Fruit fly (Drosophila melanogaster) whole organism, prepupa: ENCODE measurements around the gene CG13047.

ENCODE experiments used
- Blimp-1 ChIP-seq: fragments of 200-800 bp; sonication (Bioruptor generic); optimal IDR thresholded peaks from 3 replicates; lab custom pipeline; 2017; ENCODE audit warnings: missing biosample characterization, missing genetic modification characterization, mild to moderate bottlenecking, moderate library complexity, missing genetic modification reagents
- CG10631 ChIP-seq: fragments of 200-800 bp; sonication (Bioruptor generic); optimal IDR thresholded peaks from 2 replicates; lab custom pipeline; 2016; ENCODE audit warnings: missing biosample characterization, missing genetic modification characterization
- CG10669 ChIP-seq: fragments of 200-800 bp; sonication (Bioruptor generic); optimal IDR thresholded peaks from 3 replicates; lab custom pipeline; 2018; ENCODE audit warnings: missing biosample characterization, mild to moderate bottlenecking, missing genetic modification characterization, moderate library complexity
- CG11294 ChIP-seq: fragments of 200-800 bp; sonication (Bioruptor generic); IDR thresholded peaks from 2 replicates; pipeline ENCODE4 v1.3.6; 2022; ENCODE audit warnings: missing biosample characterization, missing genetic modification characterization
- CG11762 ChIP-seq: fragments of 200-800 bp; sonication (Bioruptor generic); optimal IDR thresholded peaks from 3 replicates; lab custom pipeline; 2016; ENCODE audit warnings: missing biosample characterization, missing genetic modification characterization; ENCODE audit not compliant: insufficient read depth
- CG11902 ChIP-seq: fragments of 200-800 bp; sonication (Bioruptor generic); optimal IDR thresholded peaks from 3 replicates; lab custom pipeline; 2016; ENCODE audit warnings: missing biosample characterization, missing genetic modification characterization
- CG15336 ChIP-seq: fragments of 200-800 bp; sonication (Bioruptor generic); IDR thresholded peaks from 2 replicates; pipeline ENCODE4 v1.3.6; 2022; ENCODE audit warnings: missing biosample characterization, missing genetic modification characterization
- CG1621 ChIP-seq: fragments of 200-800 bp; sonication (Bioruptor generic); optimal IDR thresholded peaks from 3 replicates; lab custom pipeline; 2018; ENCODE audit warnings: missing biosample characterization, mild to moderate bottlenecking, missing genetic modification characterization
- CG16779 ChIP-seq: fragments of 200-800 bp; sonication (Bioruptor generic); optimal IDR thresholded peaks from 3 replicates; lab custom pipeline; 2017; ENCODE audit warnings: missing biosample characterization, mild to moderate bottlenecking, missing genetic modification characterization
- CG3032 ChIP-seq: fragments of 200-800 bp; optimal IDR thresholded peaks from 2 replicates; lab custom pipeline; 2019; ENCODE audit warnings: missing biosample characterization, mild to moderate bottlenecking, missing genetic modification characterization, moderate library complexity
- CG31627 ChIP-seq: fragments of 200-800 bp; sonication (Bioruptor generic); optimal IDR thresholded peaks from 3 replicates; lab custom pipeline; 2016; ENCODE audit warnings: missing biosample characterization, missing genetic modification characterization
- CG32006 ChIP-seq: fragments of 200-800 bp; sonication (Bioruptor generic); optimal IDR thresholded peaks from 3 replicates; lab custom pipeline; 2017; ENCODE audit warnings: missing biosample characterization, mild to moderate bottlenecking, missing genetic modification characterization
- CG34406 ChIP-seq: fragments of 200-800 bp; sonication (Bioruptor generic); optimal IDR thresholded peaks from 3 replicates; lab custom pipeline; 2016; ENCODE audit warnings: missing biosample characterization, missing genetic modification characterization
- CG6163 ChIP-seq: fragments of 200-800 bp; sonication (Bioruptor generic); IDR thresholded peaks from 3 replicates; pipeline ENCODE4 v1.3.6; 2022; ENCODE audit warnings: missing biosample characterization, missing genetic modification characterization
- CG6792 ChIP-seq: fragments of 200-800 bp; sonication (Bioruptor generic); optimal IDR thresholded peaks from 3 replicates; lab custom pipeline; 2016; ENCODE audit warnings: missing biosample characterization, missing genetic modification characterization
- CG6808 ChIP-seq: fragments of 200-800 bp; sonication (Bioruptor generic); optimal IDR thresholded peaks from 3 replicates; lab custom pipeline; 2017; ENCODE audit warnings: missing biosample characterization, missing genetic modification characterization, mild to moderate bottlenecking, moderate library complexity, missing genetic modification reagents
- CG6854 ChIP-seq: fragments of 200-800 bp; sonication (Bioruptor generic); optimal IDR thresholded peaks from 2 replicates; lab custom pipeline; 2017; ENCODE audit warnings: missing biosample characterization, mild to moderate bottlenecking, missing genetic modification characterization
- CG7368 ChIP-seq: fragments of 200-800 bp; sonication (Bioruptor generic); optimal IDR thresholded peaks from 3 replicates; lab custom pipeline; 2016; ENCODE audit warnings: missing biosample characterization, missing genetic modification characterization
- CG8119 ChIP-seq: fragments of 200-800 bp; sonication (Bioruptor generic); IDR thresholded peaks from 3 replicates; pipeline ENCODE4 v1.3.6; 2022; ENCODE audit warnings: missing biosample characterization, missing genetic modification characterization
- CG8319 ChIP-seq: fragments of 200-800 bp; sonication (Bioruptor generic); optimal IDR thresholded peaks from 3 replicates; lab custom pipeline; 2016; ENCODE audit warnings: missing biosample characterization, missing genetic modification characterization
- CG8632 ChIP-seq: fragments of 200-800 bp; sonication (Bioruptor generic); optimal IDR thresholded peaks from 3 replicates; lab custom pipeline; 2016; ENCODE audit warnings: missing biosample characterization, missing genetic modification characterization
- CG9139 ChIP-seq: fragments of 200-800 bp; sonication (Bioruptor generic); optimal IDR thresholded peaks from 3 replicates; lab custom pipeline; 2017; ENCODE audit warnings: missing biosample characterization, mild to moderate bottlenecking, missing genetic modification characterization
- Eip75B ChIP-seq: fragments of 200-800 bp; sonication (Bioruptor generic); optimal IDR thresholded peaks from 3 replicates; lab custom pipeline; 2016; ENCODE audit warnings: missing biosample characterization, missing genetic modification characterization
- Eip78C ChIP-seq: fragments of 200-800 bp; sonication (Bioruptor generic); peaks from one replicate; lab custom pipeline; 2016; ENCODE audit warnings: missing biosample characterization, missing genetic modification characterization
- Eip93F ChIP-seq: fragments of 200-800 bp; sonication (Bioruptor generic); optimal IDR thresholded peaks from 2 replicates; lab custom pipeline; 2016; ENCODE audit warnings: missing biosample characterization, mild to moderate bottlenecking, missing genetic modification characterization
- Ets96B ChIP-seq: fragments of 200-800 bp; optimal IDR thresholded peaks from 2 replicates; lab custom pipeline; 2019; ENCODE audit warnings: missing biosample characterization, mild to moderate bottlenecking, missing genetic modification characterization, moderate library complexity
- Gug ChIP-seq: fragments of 200-800 bp; sonication (Bioruptor generic); IDR thresholded peaks from 2 replicates; pipeline ENCODE4 v1.3.6; 2022; ENCODE audit warnings: missing biosample characterization, missing genetic modification characterization
- Hr39 ChIP-seq: fragments of 200-800 bp; sonication (Bioruptor generic); optimal IDR thresholded peaks from 2 replicates; lab custom pipeline; 2016; ENCODE audit warnings: missing biosample characterization, missing genetic modification characterization
- Hr4 ChIP-seq: fragments of 200-800 bp; sonication (Bioruptor generic); optimal IDR thresholded peaks from 3 replicates; lab custom pipeline; 2016; ENCODE audit warnings: missing biosample characterization, missing genetic modification characterization
- Lpt ChIP-seq: fragments of 200-800 bp; sonication (Bioruptor generic); optimal IDR thresholded peaks from 3 replicates; lab custom pipeline; 2016; ENCODE audit warnings: missing biosample characterization, missing genetic modification characterization
- Met ChIP-seq: fragments of 200-800 bp; sonication (Bioruptor generic); optimal IDR thresholded peaks from 3 replicates; lab custom pipeline; 2016; ENCODE audit warnings: missing biosample characterization, missing genetic modification characterization
- Smox ChIP-seq: fragments of 200-800 bp; sonication (Bioruptor generic); optimal IDR thresholded peaks from 3 replicates; lab custom pipeline; 2016; ENCODE audit warnings: missing biosample characterization, missing genetic modification characterization
- Sox14 ChIP-seq: fragments of 200-800 bp; sonication (Bioruptor generic); optimal IDR thresholded peaks from 3 replicates; lab custom pipeline; 2016; ENCODE audit warnings: missing biosample characterization, missing genetic modification characterization
- Sox15 ChIP-seq: fragments of 200-800 bp; sonication (Bioruptor generic); optimal IDR thresholded peaks from 3 replicates; lab custom pipeline; 2016; ENCODE audit warnings: missing biosample characterization, missing genetic modification characterization
- achi ChIP-seq: fragments of 200-800 bp; sonication (Bioruptor generic); optimal IDR thresholded peaks from 3 replicates; lab custom pipeline; 2016; ENCODE audit warnings: missing biosample characterization, missing genetic modification characterization
- acj6 ChIP-seq: fragments of 200-800 bp; sonication (Bioruptor generic); optimal IDR thresholded peaks from 3 replicates; lab custom pipeline; 2016; ENCODE audit warnings: missing biosample characterization, missing genetic modification characterization
- dac ChIP-seq: fragments of 200-800 bp; sonication (Bioruptor generic); optimal IDR thresholded peaks from 2 replicates; lab custom pipeline; 2017; ENCODE audit warnings: missing biosample characterization, mild to moderate bottlenecking, missing genetic modification characterization
- dsx ChIP-seq: fragments of 200-800 bp; optimal IDR thresholded peaks from 3 replicates; lab custom pipeline; 2019; ENCODE audit warnings: missing biosample characterization, mild to moderate bottlenecking, missing genetic modification characterization, moderate library complexity; ENCODE audit not compliant: poor library complexity, severe bottlenecking
- eg ChIP-seq: fragments of 200-800 bp; sonication (Bioruptor generic); IDR thresholded peaks from 3 replicates; pipeline ENCODE4 v1.3.6; 2022; ENCODE audit warnings: missing biosample characterization, missing genetic modification characterization
- esn ChIP-seq: fragments of 200-800 bp; sonication (Bioruptor generic); optimal IDR thresholded peaks from 2 replicates; lab custom pipeline; 2016; ENCODE audit warnings: missing biosample characterization, mild to moderate bottlenecking, missing genetic modification characterization, moderate library complexity
- fd59A ChIP-seq: fragments of 200-800 bp; sonication (Bioruptor generic); optimal IDR thresholded peaks from 2 replicates; lab custom pipeline; 2017; ENCODE audit warnings: missing biosample characterization, mild to moderate bottlenecking, missing genetic modification characterization, missing genetic modification reagents
- fkh ChIP-seq: fragments of 200-800 bp; sonication (Bioruptor generic); optimal IDR thresholded peaks from 3 replicates; lab custom pipeline; 2017; ENCODE audit warnings: missing biosample characterization, mild to moderate bottlenecking, missing genetic modification characterization, moderate library complexity
- net ChIP-seq: fragments of 200-800 bp; sonication (Bioruptor generic); optimal IDR thresholded peaks from 3 replicates; lab custom pipeline; 2016; ENCODE audit warnings: missing biosample characterization, missing genetic modification characterization
- pdm3 ChIP-seq: fragments of 200-800 bp; sonication (Bioruptor generic); optimal IDR thresholded peaks from 3 replicates; lab custom pipeline; 2016; ENCODE audit warnings: missing biosample characterization, missing genetic modification characterization
- salr ChIP-seq, 2 experiments: fragments of 200-800 bp; sonication (Bioruptor generic); optimal IDR thresholded peaks; 3 replicates each; lab custom pipeline; 2016 to 2018; ENCODE audit warnings: missing biosample characterization in 2 of 2, missing genetic modification characterization in 2 of 2, mild to moderate bottlenecking in 1 of 2
- spab ChIP-seq: fragments of 200-800 bp; sonication (Bioruptor generic); optimal IDR thresholded peaks from 2 replicates; lab custom pipeline; 2017; ENCODE audit warnings: missing biosample characterization, mild to moderate bottlenecking, missing genetic modification characterization, missing genetic modification reagents
- ss ChIP-seq, 2 experiments: fragments of 200-800 bp; sonication (Bioruptor generic); optimal IDR thresholded peaks; 2 replicates in 1 of 2; 3 replicates in 1 of 2; lab custom pipeline; 2017 to 2018; ENCODE audit warnings: mild to moderate bottlenecking in 2 of 2, missing biosample characterization in 2 of 2, missing genetic modification characterization in 2 of 2, moderate library complexity in 1 of 2
- svp ChIP-seq: fragments of 200-800 bp; sonication (Bioruptor generic); peaks from one replicate; lab custom pipeline; 2016; ENCODE audit warnings: missing biosample characterization, missing genetic modification characterization
- vri ChIP-seq: fragments of 200-800 bp; sonication (Bioruptor generic); optimal IDR thresholded peaks from 3 replicates; lab custom pipeline; 2016; ENCODE audit warnings: missing biosample characterization, mild to moderate bottlenecking, missing genetic modification characterization

CG13047 gene

DNA sequence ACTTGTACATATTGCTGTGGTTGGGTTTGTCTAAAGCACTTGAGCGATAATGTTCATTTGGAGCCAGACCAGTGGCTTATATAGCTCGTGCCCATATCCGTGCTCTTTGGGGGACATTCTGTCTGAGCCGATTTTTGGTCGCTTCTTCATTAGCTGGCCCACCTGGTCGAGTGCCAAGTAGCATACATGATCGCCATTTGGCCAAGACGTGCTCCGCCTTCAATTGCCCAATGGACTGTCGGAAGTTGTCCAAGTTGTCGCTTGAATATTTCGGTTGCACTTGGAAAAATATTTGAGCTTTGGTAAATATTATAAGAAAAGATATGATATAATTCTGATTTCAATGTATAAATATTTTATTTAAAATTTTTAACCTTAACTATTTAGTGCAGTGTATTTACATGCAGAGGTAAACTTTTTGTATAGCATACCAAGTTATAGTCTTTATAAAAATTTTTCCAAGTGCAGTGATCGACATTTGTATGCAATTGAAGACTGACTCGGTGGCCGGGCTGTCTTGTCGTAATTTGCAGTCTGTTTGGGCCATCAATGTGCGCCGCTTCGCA is at the start of gene CG13047:
CG13047 (minus strand) TSS at position 51 of the 566 bp plus-strand sequence.
- TF ChIP-seq CG7368 (GFP tag; lab: Kevin White, UChicago), result no peak
- TF ChIP-seq CG11294, result no peak
- TF ChIP-seq CG6163 (GFP tag; lab: Robert Waterston, UW), result no peak
- TF ChIP-seq esn (GFP tag; lab: Kevin White, UChicago), result no peak
- TF ChIP-seq CG16779 (tag; lab: Kevin White, UChicago), result no peak
- TF ChIP-seq CG15336 (GFP tag; lab: Robert Waterston, UW), result 0 out of 2 replicates have a peak, but pooled peaks have one; percentile 26
- TF ChIP-seq CG6854 (GFP tag; lab: Kevin White, UChicago), result no peak
- TF ChIP-seq CG6792 (GFP tag; lab: Kevin White, UChicago), result no peak
- TF ChIP-seq pdm3 (GFP tag; lab: Kevin White, UChicago), result no peak
- no peak for TF ChIP-seq CG1621 (tag; lab: Kevin White, UChicago)
- no peak for TF ChIP-seq CG8119
- TF ChIP-seq CG34406 (GFP tag; lab: Kevin White, UChicago), result no peak
- TF ChIP-seq ss (GFP tag; optimal IDR thresholded peaks at IDR 0.05; lab: Kevin White, UChicago), result no peak
- TF ChIP-seq Eip78C (GFP tag; lab: Kevin White, UChicago), result peak; percentile 49
- no peak for TF ChIP-seq Hr39 (GFP tag; lab: Kevin White, UChicago)
- TF ChIP-seq CG11902, result no peak
- peak; percentile 10 for TF ChIP-seq CG10631
- peak; percentile 2 for TF ChIP-seq CG32006 (GFP tag; lab: Kevin White, UChicago)
- no peak for TF ChIP-seq CG31627 (GFP tag; lab: Kevin White, UChicago)
- TF ChIP-seq vri (GFP tag; lab: Kevin White, UChicago), result no peak
- TF ChIP-seq Sox14 (GFP tag; lab: Kevin White, UChicago), result no peak
- TF ChIP-seq Eip93F (GFP tag; lab: Kevin White, UChicago), result no peak
- TF ChIP-seq net, result no peak
- TF ChIP-seq CG3032 (tag; lab: Kevin White, UChicago), result peak; percentile 56
- no peak for TF ChIP-seq Smox
- TF ChIP-seq CG11762 (GFP tag; lab: Kevin White, UChicago), result no peak
- TF ChIP-seq Sox15 (GFP tag; lab: Kevin White, UChicago), result no peak
- peak; percentile 13 for TF ChIP-seq CG6808
- TF ChIP-seq Ets96B, result peak; percentile 37
- TF ChIP-seq spab, result no peak
- TF ChIP-seq acj6 (GFP tag; lab: Kevin White, UChicago), result peak; percentile 13
- no peak for TF ChIP-seq Eip75B
- TF ChIP-seq dsx, result no peak
- no peak for TF ChIP-seq Gug (GFP tag; lab: Robert Waterston, UW)
- no peak for TF ChIP-seq achi
- no peak for TF ChIP-seq CG8632 (GFP tag; lab: Kevin White, UChicago)
- no peak for TF ChIP-seq CG8319 (GFP tag; lab: Kevin White, UChicago)
- TF ChIP-seq CG10669, result peak; percentile 26
- TF ChIP-seq, all 60 proteins: peak for 9

DNA sequence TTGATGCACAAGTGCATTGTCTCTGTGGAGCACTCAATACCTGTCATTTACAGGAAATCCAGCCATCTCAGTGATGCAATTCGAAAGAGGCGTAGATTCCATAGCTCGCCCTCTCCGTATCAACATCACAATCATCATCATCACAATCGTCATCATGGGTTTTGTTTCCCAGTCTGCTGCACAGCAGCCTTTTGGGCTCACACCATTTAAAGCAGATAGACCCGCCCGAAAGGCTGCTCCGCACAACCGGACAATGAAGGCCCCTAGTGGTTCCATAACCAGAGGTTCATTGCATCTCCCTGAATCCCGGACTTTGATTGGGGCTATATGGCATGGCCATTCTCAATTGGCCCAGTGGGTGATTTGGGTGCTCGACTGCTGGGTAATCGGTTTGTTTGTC is 49.7 kb upstream of the CG13047 start:
- TF ChIP-seq eg (0 out of 3 replicates have a peak, but pooled peaks have one; percentile 32), Lpt (GFP tag; lab: Kevin White, UChicago) (no peak), Eip78C (GFP tag; lab: Kevin White, UChicago) (peak; percentile 41)

DNA sequence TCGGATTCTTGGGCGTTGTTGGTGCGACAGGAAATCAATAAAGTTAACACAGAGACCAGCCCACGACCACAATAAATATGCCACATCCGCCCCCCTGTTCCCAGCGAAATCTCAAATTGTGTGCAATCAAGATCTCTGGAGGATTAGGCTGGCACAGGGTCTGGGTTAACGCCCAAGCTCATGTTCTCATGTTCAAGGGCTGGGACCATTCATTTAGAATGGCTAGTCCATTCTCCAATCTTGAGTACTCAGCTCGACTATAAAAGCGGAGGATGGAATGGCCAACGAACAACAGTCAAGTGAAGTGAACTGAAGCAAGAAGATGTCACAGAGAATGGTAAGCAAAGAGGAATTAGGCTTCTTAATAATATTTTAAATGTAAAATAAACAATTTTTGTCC is 47.8 kb upstream of the CG13047 start, which contains the start of gene CG13056:
CG13056 (plus strand) TSS at position 301 of the 400 bp plus-strand sequence.
- TF ChIP-seq Met (GFP tag; lab: Kevin White, UChicago), result no peak
- no peak for TF ChIP-seq Hr39 (GFP tag; lab: Kevin White, UChicago)
- TF ChIP-seq pdm3 (GFP tag; lab: Kevin White, UChicago), result no peak
- TF ChIP-seq Hr4, result no peak
- no peak for TF ChIP-seq Eip75B
- no peak for TF ChIP-seq fd59A (GFP tag; lab: Kevin White, UChicago)
- TF ChIP-seq CG16779 (tag; lab: Kevin White, UChicago), result no peak
- TF ChIP-seq CG9139 (GFP tag; lab: Kevin White, UChicago), result no peak
- no peak for TF ChIP-seq CG34406 (GFP tag; lab: Kevin White, UChicago)
- no peak for TF ChIP-seq acj6 (GFP tag; lab: Kevin White, UChicago)
- TF ChIP-seq net, result no peak
- no peak for TF ChIP-seq Blimp-1 (GFP tag; lab: Kevin White, UChicago)
- TF ChIP-seq CG6163 (GFP tag; lab: Robert Waterston, UW), result no peak
- TF ChIP-seq svp (GFP tag; lab: Kevin White, UChicago), result no peak
- no peak for TF ChIP-seq fkh (GFP tag; lab: Kevin White, UChicago)
- no peak for TF ChIP-seq dac (GFP tag; lab: Kevin White, UChicago)
- TF ChIP-seq spab, result no peak
- TF ChIP-seq Smox, result no peak
- TF ChIP-seq salr (GFP tag; optimal IDR thresholded peaks at IDR 0.05; lab: Kevin White, UChicago), result no peak
- no peak for TF ChIP-seq CG3032 (tag; lab: Kevin White, UChicago)
